Worm (Caenorhabditis elegans) whole organism, L1 larva: ENCODE measurements around the gene Y37D8A.16.

ENCODE experiments used
- C16A3.4 ChIP-seq: fragments of 150-350 bp; optimal IDR thresholded peaks from 2 replicates; lab custom pipeline; 2014; ENCODE audit warnings: missing biosample characterization, missing genetic modification characterization
- C34B4.2 ChIP-seq: sonication (generic microtip); optimal IDR thresholded peaks from 2 replicates; lab custom pipeline; 2017; ENCODE audit warnings: mild to moderate bottlenecking, missing genetic modification characterization, missing compliant biosample characterization
- F16B12.6 ChIP-seq: fragments of 150-350 bp; optimal IDR thresholded peaks from 2 replicates; lab custom pipeline; 2014; ENCODE audit warnings: missing biosample characterization, missing genetic modification characterization
- ceh-63 ChIP-seq: fragments of 200-800 bp; sonication (Bioruptor generic); optimal IDR thresholded peaks from 2 replicates; lab custom pipeline; 2018; ENCODE audit warnings: mild to moderate bottlenecking, missing genetic modification characterization, missing compliant biosample characterization
- ceh-82 ChIP-seq, 3 experiments: fragments of 150-350 bp in 1 of 3; sonication (generic microtip) in 2 of 3; optimal IDR thresholded peaks; 2 replicates each; lab custom pipeline; 2014 to 2017; ENCODE audit warnings: missing biosample characterization in 3 of 3, missing genetic modification characterization in 3 of 3
- dpl-1 ChIP-seq, 3 experiments: fragments of 150-350 bp in 2 of 3; sonication (generic microtip) in 1 of 3; optimal IDR thresholded peaks; 2 replicates each; lab custom pipeline; 2014 to 2017; ENCODE audit warnings: missing biosample characterization in 3 of 3, missing genetic modification characterization in 3 of 3, missing genetic modification reagents in 3 of 3
- efl-1 ChIP-seq, 4 experiments: fragments of 150-350 bp; optimal IDR thresholded peaks in 3 of 4; peaks in 1 of 4; 1 replicate in 1 of 4; 2 replicates in 3 of 4; lab custom pipeline; 2014; ENCODE audit warnings: missing biosample characterization in 2 of 4, missing genetic modification characterization in 2 of 4, missing genetic modification reagents in 2 of 4
- egl-27 ChIP-seq, 2 experiments: fragments of 150-350 bp in 1 of 2; sonication (generic microtip); optimal IDR thresholded peaks; 3 replicates each; lab custom pipeline; 2017 to 2018; ENCODE audit warnings: missing biosample characterization in 2 of 2, missing genetic modification characterization in 2 of 2, missing genetic modification reagents in 2 of 2
- ets-5 ChIP-seq: fragments of 200-800 bp; sonication (Bioruptor generic); IDR thresholded peaks from 2 replicates; pipeline ENCODE4 v1.3.6; 2022; ENCODE audit warnings: missing genetic modification characterization, missing compliant biosample characterization
- fkh-10 ChIP-seq: sonication (generic microtip); optimal IDR thresholded peaks from 2 replicates; lab custom pipeline; 2017; ENCODE audit warnings: missing biosample characterization, missing genetic modification reagents, missing genetic modification characterization
- fkh-4 ChIP-seq: sonication (generic microtip); optimal IDR thresholded peaks from 2 replicates; lab custom pipeline; 2016; ENCODE audit warnings: missing compliant biosample characterization, missing genetic modification characterization, borderline replicate concordance
- fos-1 ChIP-seq: fragments of 150-350 bp; optimal IDR thresholded peaks from 2 replicates; lab custom pipeline; 2014; ENCODE audit warnings: missing biosample characterization, missing genetic modification characterization
- hpl-2 ChIP-seq: fragments of 150-350 bp; optimal IDR thresholded peaks from 2 replicates; lab custom pipeline; 2014; ENCODE audit warnings: missing biosample characterization, missing genetic modification reagents, missing genetic modification characterization
- isw-1 ChIP-seq: fragments of 200-800 bp; sonication (Bioruptor generic); IDR thresholded peaks from 2 replicates; pipeline ENCODE4 v1.3.6; 2022; ENCODE audit warnings: missing genetic modification characterization, missing compliant biosample characterization
- lin-14 ChIP-seq: fragments of 200-800 bp; sonication (Bioruptor generic); optimal IDR thresholded peaks from 2 replicates; lab custom pipeline; 2018; ENCODE audit warnings: mild to moderate bottlenecking, missing genetic modification characterization, moderate library complexity, missing compliant biosample characterization
- mab-9 ChIP-seq: fragments of 200-800 bp; sonication (Bioruptor generic); IDR thresholded peaks from 2 replicates; pipeline ENCODE4 v1.3.6; 2022; ENCODE audit warnings: missing genetic modification reagents, missing genetic modification characterization, missing compliant biosample characterization
- mep-1 ChIP-seq: fragments of 150-350 bp; optimal IDR thresholded peaks from 2 replicates; lab custom pipeline; 2014; ENCODE audit warnings: missing biosample characterization, missing genetic modification characterization
- nhr-11 ChIP-seq: fragments of 150-350 bp; optimal IDR thresholded peaks from 2 replicates; lab custom pipeline; 2014; ENCODE audit warnings: missing biosample characterization, missing genetic modification characterization
- nhr-28 ChIP-seq: fragments of 150-350 bp; optimal IDR thresholded peaks from 2 replicates; lab custom pipeline; 2014; ENCODE audit warnings: missing biosample characterization, missing genetic modification characterization
- nhr-47 ChIP-seq: sonication (generic microtip); optimal IDR thresholded peaks from 2 replicates; lab custom pipeline; 2016; ENCODE audit warnings: mild to moderate bottlenecking, missing genetic modification characterization, moderate library complexity, missing compliant biosample characterization
- nhr-76 ChIP-seq: sonication (generic microtip); optimal IDR thresholded peaks from 2 replicates; lab custom pipeline; 2017; ENCODE audit warnings: missing biosample characterization, missing genetic modification characterization
- nhr-90 ChIP-seq: sonication (generic microtip); optimal IDR thresholded peaks from 2 replicates; lab custom pipeline; 2016; ENCODE audit warnings: mild to moderate bottlenecking, missing genetic modification characterization, missing compliant biosample characterization; ENCODE audit not compliant: poor library complexity
- snpc-4 ChIP-seq: fragments of 150-350 bp; optimal IDR thresholded peaks from 2 replicates; lab custom pipeline; 2014; ENCODE audit warnings: missing biosample characterization, missing genetic modification characterization
- snu-23 ChIP-seq: sonication (generic microtip); optimal IDR thresholded peaks from 2 replicates; lab custom pipeline; 2016; ENCODE audit warnings: missing genetic modification characterization, missing compliant biosample characterization
- sup-37 ChIP-seq: fragments of 200-800 bp; sonication (Bioruptor generic); optimal IDR thresholded peaks from 2 replicates; lab custom pipeline; 2018; ENCODE audit warnings: mild to moderate bottlenecking, missing genetic modification characterization, missing compliant biosample characterization
- tlp-1 ChIP-seq: fragments of 150-350 bp; optimal IDR thresholded peaks from 2 replicates; lab custom pipeline; 2014; ENCODE audit warnings: missing biosample characterization, missing genetic modification characterization
- unc-30 ChIP-seq: sonication (generic microtip); optimal IDR thresholded peaks from 2 replicates; lab custom pipeline; 2017; ENCODE audit warnings: missing biosample characterization, missing genetic modification characterization
- vab-15 ChIP-seq: sonication (generic microtip); optimal IDR thresholded peaks from 2 replicates; lab custom pipeline; 2017; ENCODE audit warnings: missing genotype, mild to moderate bottlenecking, missing genetic modification characterization, missing compliant biosample characterization
- zip-4 ChIP-seq: fragments of 200-800 bp; sonication (Bioruptor generic); optimal IDR thresholded peaks from 2 replicates; lab custom pipeline; 2018; ENCODE audit warnings: mild to moderate bottlenecking, missing genetic modification characterization, moderate library complexity, missing compliant biosample characterization
- ztf-4 ChIP-seq: fragments of 150-350 bp; optimal IDR thresholded peaks from 2 replicates; lab custom pipeline; 2014; ENCODE audit warnings: missing biosample characterization, missing genetic modification characterization

Gene Y37D8A.16

ce11 chrIII:12952615-12953014 is 34.1 kb upstream of the Y37D8A.16 start:
- no peak for TF ChIP-seq zip-4
- TF ChIP-seq isw-1 = no peak
- no peak for TF ChIP-seq ztf-4 (tag; lab: Kevin White, UChicago)
- TF ChIP-seq nhr-47 = no peak
- TF ChIP-seq egl-27 (tag; optimal IDR thresholded peaks at IDR 0.05; lab: Kevin White, UChicago) = no peak
- TF ChIP-seq mab-9 = no peak
- TF ChIP-seq sup-37 = no peak
- TF ChIP-seq tlp-1 = no peak
- TF ChIP-seq snpc-4 (tag; lab: Kevin White, UChicago) = no peak
- TF ChIP-seq ceh-63 (GFP tag; lab: Kevin White, UChicago) = no peak
- no peak for TF ChIP-seq fos-1 (tag; lab: Kevin White, UChicago)
- TF ChIP-seq lin-14 = no peak
- TF ChIP-seq nhr-11 (tag; lab: Kevin White, UChicago) = no peak
- no peak for TF ChIP-seq vab-15

- TF ChIP-seq ceh-82 (tag; optimal IDR thresholded peaks at IDR 0.05; lab: Kevin White, UChicago) = no peak
- TF ChIP-seq egl-27 (tag; optimal IDR thresholded peaks at IDR 0.05; lab: Kevin White, UChicago) = no peak
- TF ChIP-seq C34B4.2 (tag; lab: Kevin White, UChicago) = no peak
- no peak for TF ChIP-seq tlp-1
- no peak for TF ChIP-seq dpl-1 (GFP tag; optimal IDR thresholded peaks at IDR 0.05; lab: Kevin White, UChicago)
- no peak for TF ChIP-seq vab-15
- TF ChIP-seq hpl-2 (GFP tag; lab: Kevin White, UChicago) = no peak
- TF ChIP-seq mep-1 (tag; lab: Kevin White, UChicago) = no peak
- TF ChIP-seq ets-5 (GFP tag; lab: Robert Waterston, UW) = no peak
- TF ChIP-seq unc-30 = no peak
- no peak for TF ChIP-seq fkh-4 (tag; lab: Kevin White, UChicago)
- TF ChIP-seq nhr-76 (tag; lab: Kevin White, UChicago) = no peak
- TF ChIP-seq snpc-4 (tag; lab: Kevin White, UChicago) = no peak
- TF ChIP-seq C16A3.4 (tag; lab: Kevin White, UChicago) = no peak
These were observed 33.1 kb upstream of the Y37D8A.16 start, which contains the start of gene Y39E4A.1 for ce11 chrIII:12951362-12952228. Y39E4A.1 (plus strand) TSS chrIII:12951412.

- TF ChIP-seq lin-14 = no peak
- no peak for TF ChIP-seq efl-1 (optimal IDR thresholded peaks at IDR 0.05; lab: Kevin White, UChicago)
- peak in 1 of 2 experiments; percentile 62 for TF ChIP-seq efl-1 (GFP tag; optimal IDR thresholded peaks at IDR 0.05 in 1 of 2; lab: Kevin White, UChicago)
- no peak for TF ChIP-seq nhr-28 (tag; lab: Kevin White, UChicago)
- TF ChIP-seq, all 84 proteins: peak for 1
These were observed 26.6 kb upstream of the Y37D8A.16 start for ce11 chrIII:12945072-12945471.

- no peak for TF ChIP-seq fkh-4 (tag; lab: Kevin White, UChicago)
- no peak for TF ChIP-seq C34B4.2 (tag; lab: Kevin White, UChicago)
- TF ChIP-seq egl-27 (tag; optimal IDR thresholded peaks at IDR 0.05; lab: Kevin White, UChicago) = no peak
- TF ChIP-seq, all 84 proteins: peak for 0
These were observed 25.6 kb upstream of the Y37D8A.16 start for ce11 chrIII:12944064-12944463.

- TF ChIP-seq F16B12.6 (tag; lab: Kevin White, UChicago) (no peak), nhr-90 (no peak), snu-23 (GFP tag; lab: Kevin White, UChicago) (no peak), nhr-28 (tag; lab: Kevin White, UChicago) (no peak), fkh-10 (GFP tag; lab: Kevin White, UChicago) (peak; percentile 53), mab-9 (peak; percentile 22; the same call in 1 of the 2 replicates)
These were observed 23.8 kb upstream of the Y37D8A.16 start, which contains the start of gene unc-25 for ce11 chrIII:12942307-12942706. unc-25 (plus strand) TSS chrIII:12942651.
